Worm (Caenorhabditis elegans): ENCODE data around the gene lpr-2.
A peak's percentile ranks its signal among the peaks of the same experiment; 100 is the strongest.

Gene lpr-2

ce11 chrIV:11795964-11796363, 16.9 kb downstream of the lpr-2 start:
- TF ChIP-seq lin-14 (GFP tag; optimal IDR thresholded peaks at IDR 0.05) (peak; percentile 54), ets-5 (GFP tag; IDR thresholded peaks at IDR 0.05) (no peak), fkh-10 (GFP tag; optimal IDR thresholded peaks at IDR 0.05) (peak; percentile 80)

DNA sequence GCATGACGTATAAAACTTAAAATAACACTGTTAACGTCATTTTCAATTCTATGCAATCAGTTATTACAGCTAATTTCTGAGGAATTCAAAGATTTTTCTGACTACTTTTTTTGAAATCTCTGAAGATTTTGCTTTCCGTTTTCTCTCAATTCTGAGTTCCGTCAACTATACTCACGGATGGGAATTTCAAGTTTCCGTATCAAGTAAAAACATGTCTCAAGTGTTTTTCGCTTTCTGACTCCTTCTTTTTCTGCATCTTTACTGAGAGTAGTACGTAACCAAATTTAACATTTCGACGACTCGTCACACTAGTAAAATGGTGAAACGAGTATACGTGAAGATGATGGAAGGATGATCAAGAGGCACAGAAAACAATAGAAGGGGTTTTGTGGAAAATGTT, 17.8 kb downstream of the lpr-2 start:
- TF ChIP-seq fkh-10 (GFP tag; optimal IDR thresholded peaks at IDR 0.05) (peak; percentile 75), ztf-4 (tag; optimal IDR thresholded peaks at IDR 0.05) (no peak), lin-14 (GFP tag; optimal IDR thresholded peaks at IDR 0.05) (peak; percentile 13)

DNA sequence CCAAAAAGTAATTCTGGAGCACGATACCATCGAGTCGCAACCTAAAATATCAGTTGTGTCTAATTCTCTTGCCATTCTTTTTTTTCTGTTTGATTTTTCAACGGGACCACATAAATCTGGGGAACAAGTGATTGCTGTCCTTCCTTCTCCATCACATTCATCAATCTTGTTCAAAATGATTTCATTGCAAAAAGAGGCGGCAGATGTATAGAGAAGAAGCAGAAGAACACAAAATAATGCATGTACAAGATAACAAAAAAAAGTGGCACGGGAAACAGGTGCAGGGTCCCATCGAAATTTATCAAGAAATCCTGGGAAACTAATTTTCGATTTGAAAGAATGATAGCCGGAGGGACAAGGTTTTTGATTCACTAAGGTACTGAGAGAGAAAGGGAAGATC, 20.2 kb downstream of the lpr-2 start:
- TF ChIP-seq ceh-82 (tag; optimal IDR thresholded peaks at IDR 0.05) (no peak), blmp-1 (tag; optimal IDR thresholded peaks at IDR 0.05) (no peak), sptf-1 (tag; optimal IDR thresholded peaks at IDR 0.05) (no peak), nhr-90 (tag; optimal IDR thresholded peaks at IDR 0.05; ENCODE audit: poor library complexity) (no peak), elt-3 (tag; optimal IDR thresholded peaks at IDR 0.05) (no peak), swsn-7 (tag; optimal IDR thresholded peaks at IDR 0.05) (no peak), nhr-71 (tag; optimal IDR thresholded peaks at IDR 0.05) (peak; percentile 52), ces-1 (GFP tag; optimal IDR thresholded peaks at IDR 0.05) (no peak), lin-14 (GFP tag; optimal IDR thresholded peaks at IDR 0.05) (peak; percentile 72), pag-3 (tag; optimal IDR thresholded peaks at IDR 0.05; ENCODE audit: borderline replicate concordance, insufficient read depth) (peak; percentile 63), rnt-1 (tag; optimal IDR thresholded peaks at IDR 0.05) (peak; percentile 36)

ce11 chrIV:11801078-11801477, 22.1 kb downstream of the lpr-2 start, which contains the start of gene dyf-18:
TSS of gene dyf-18 (minus strand) at chrIV:11801178.
- no peak for TF ChIP-seq ets-5 (GFP tag; IDR thresholded peaks at IDR 0.05)
- TF ChIP-seq mep-1 (tag; optimal IDR thresholded peaks at IDR 0.05), result no peak
- TF ChIP-seq elt-2 (tag; optimal IDR thresholded peaks at IDR 0.05), result no peak
- TF ChIP-seq elt-3 (tag; optimal IDR thresholded peaks at IDR 0.05), result no peak
- TF ChIP-seq egl-27 (tag; optimal IDR thresholded peaks at IDR 0.05), result no peak
- no peak for TF ChIP-seq lin-14 (GFP tag; optimal IDR thresholded peaks at IDR 0.05)
- no peak for TF ChIP-seq mdl-1 (tag; optimal IDR thresholded peaks at IDR 0.05)
- no peak for TF ChIP-seq unc-30 (tag; optimal IDR thresholded peaks at IDR 0.05)
- no peak for TF ChIP-seq hlh-17 (GFP tag; optimal IDR thresholded peaks at IDR 0.05; ENCODE audit: borderline replicate concordance)
- TF ChIP-seq ceh-90 (tag; optimal IDR thresholded peaks at IDR 0.05), result no peak
- no peak for TF ChIP-seq efl-3 (GFP tag; optimal IDR thresholded peaks at IDR 0.05)
- no peak for TF ChIP-seq egl-13 (tag; optimal IDR thresholded peaks at IDR 0.05)
- no peak for TF ChIP-seq C34B4.2 (tag; optimal IDR thresholded peaks at IDR 0.05)
- TF ChIP-seq Y116A8C.19 (tag; optimal IDR thresholded peaks at IDR 0.05; ENCODE audit: borderline replicate concordance), result no peak
- TF ChIP-seq nhr-11 (tag; optimal IDR thresholded peaks at IDR 0.05), result no peak
- no peak for TF ChIP-seq fkh-8 (tag; optimal IDR thresholded peaks at IDR 0.05)
- TF ChIP-seq vab-15 (tag; optimal IDR thresholded peaks at IDR 0.05), result no peak

DNA sequence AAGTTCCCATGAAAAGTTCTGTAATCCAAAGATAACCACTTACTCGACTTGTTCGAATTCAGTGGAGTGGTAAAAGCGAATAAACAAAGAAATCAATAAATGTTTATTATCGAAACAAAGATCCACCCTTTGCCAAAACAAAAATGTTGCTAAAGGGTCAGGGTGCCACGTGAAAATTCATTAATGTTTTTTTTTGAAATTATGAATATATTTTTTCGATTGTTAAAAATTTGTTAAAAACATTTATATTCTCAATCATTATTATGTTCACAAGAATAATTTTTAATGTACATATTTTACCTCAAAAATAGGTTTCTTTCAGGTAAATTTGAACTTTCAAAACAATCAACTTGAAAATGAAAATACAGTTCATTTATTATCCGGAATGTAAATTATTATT, 24.0 kb downstream of the lpr-2 start, which contains the start of gene H01G02.4:
Gene H01G02.4, minus strand, starts transcription at position 101 of the 400 bp plus-strand sequence.
- TF ChIP-seq blmp-1 (tag; optimal IDR thresholded peaks at IDR 0.05) (no peak), efl-3 (GFP tag; optimal IDR thresholded peaks at IDR 0.05) (no peak), lin-14 (GFP tag; optimal IDR thresholded peaks at IDR 0.05) (no peak)

DNA sequence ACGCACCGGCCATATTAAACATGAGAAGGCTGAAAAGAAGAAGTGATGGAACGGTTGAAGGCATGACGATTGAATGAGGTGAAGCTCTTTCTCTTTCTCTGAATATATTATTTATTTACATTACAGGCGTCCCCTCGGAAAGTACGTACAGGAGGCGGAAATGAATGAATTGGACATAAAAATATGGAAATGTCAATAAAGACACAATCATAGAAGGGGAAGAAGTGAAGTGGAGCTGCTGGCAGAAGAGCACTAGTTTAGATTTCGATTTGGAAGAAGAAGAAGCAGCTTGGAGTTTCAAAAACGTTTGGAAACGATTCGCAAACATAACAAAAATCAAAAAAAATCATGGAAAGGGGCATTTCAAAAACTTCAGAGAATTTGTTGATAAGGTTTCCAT, 25.0 kb downstream of the lpr-2 start, which contains the start of gene H01G02.1:
Gene H01G02.1, minus strand, starts transcription at position 101 of the 400 bp plus-strand sequence.
- TF ChIP-seq nhr-71 (tag; optimal IDR thresholded peaks at IDR 0.05) (no peak), aly-2 (tag; optimal IDR thresholded peaks at IDR 0.05) (no peak)

DNA sequence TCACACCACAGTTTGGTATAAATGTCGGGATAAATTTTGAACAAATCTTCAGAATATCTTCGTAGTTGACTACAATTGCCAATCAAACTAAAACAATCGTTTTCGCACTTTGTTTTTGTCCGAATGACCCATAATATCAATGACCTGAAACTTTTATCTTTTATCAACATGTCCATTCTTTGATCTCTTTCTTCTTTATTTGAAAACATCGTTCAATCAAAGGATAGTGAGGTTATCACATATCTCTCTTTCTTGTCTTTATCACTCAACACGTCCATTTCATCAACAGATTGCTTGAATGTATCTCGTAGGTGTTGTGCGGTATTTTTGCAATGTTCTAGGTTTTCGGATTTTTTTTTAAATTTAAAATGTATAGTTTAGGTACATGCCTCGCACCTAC, 30.0 kb downstream of the lpr-2 start:
- TF ChIP-seq blmp-1 (tag; optimal IDR thresholded peaks at IDR 0.05) (peak; percentile 69), lsy-2 (tag; optimal IDR thresholded peaks at IDR 0.05) (peak in 1 of 2 experiments; percentile 23), mab-9 (GFP tag; IDR thresholded peaks at IDR 0.05) (no peak), elt-3 (tag; optimal IDR thresholded peaks at IDR 0.05) (peak in 5 of 6 experiments; percentile 27 to 66 (median 53)), nhr-85 (tag) (peak; percentile 62), lin-14 (GFP tag; optimal IDR thresholded peaks at IDR 0.05) (peak; percentile 7), nhr-20 (tag; optimal IDR thresholded peaks at IDR 0.05) (peak; percentile 49), lin-15B (tag; optimal IDR thresholded peaks at IDR 0.05) (no peak), zip-4 (GFP tag; optimal IDR thresholded peaks at IDR 0.05) (no peak), sup-37 (GFP tag; optimal IDR thresholded peaks at IDR 0.05) (no peak)
